Fruit fly (Drosophila melanogaster) Kc167 (cell line): ENCODE data around the gene mura.

Experiments
- Myc ChIP-seq: fragments of >200 bp; optimal IDR thresholded peaks from 2 replicates; lab custom pipeline; 2017; ENCODE audit warnings: missing external identifiers
- Sin3A ChIP-seq: fragments of >200 bp; optimal IDR thresholded peaks from 2 replicates; lab custom pipeline; 2018; ENCODE audit warnings: missing external identifiers
- psq ChIP-seq: fragments of >200 bp; optimal IDR thresholded peaks from 2 replicates; lab custom pipeline; 2017; ENCODE audit warnings: missing external identifiers

DNA sequence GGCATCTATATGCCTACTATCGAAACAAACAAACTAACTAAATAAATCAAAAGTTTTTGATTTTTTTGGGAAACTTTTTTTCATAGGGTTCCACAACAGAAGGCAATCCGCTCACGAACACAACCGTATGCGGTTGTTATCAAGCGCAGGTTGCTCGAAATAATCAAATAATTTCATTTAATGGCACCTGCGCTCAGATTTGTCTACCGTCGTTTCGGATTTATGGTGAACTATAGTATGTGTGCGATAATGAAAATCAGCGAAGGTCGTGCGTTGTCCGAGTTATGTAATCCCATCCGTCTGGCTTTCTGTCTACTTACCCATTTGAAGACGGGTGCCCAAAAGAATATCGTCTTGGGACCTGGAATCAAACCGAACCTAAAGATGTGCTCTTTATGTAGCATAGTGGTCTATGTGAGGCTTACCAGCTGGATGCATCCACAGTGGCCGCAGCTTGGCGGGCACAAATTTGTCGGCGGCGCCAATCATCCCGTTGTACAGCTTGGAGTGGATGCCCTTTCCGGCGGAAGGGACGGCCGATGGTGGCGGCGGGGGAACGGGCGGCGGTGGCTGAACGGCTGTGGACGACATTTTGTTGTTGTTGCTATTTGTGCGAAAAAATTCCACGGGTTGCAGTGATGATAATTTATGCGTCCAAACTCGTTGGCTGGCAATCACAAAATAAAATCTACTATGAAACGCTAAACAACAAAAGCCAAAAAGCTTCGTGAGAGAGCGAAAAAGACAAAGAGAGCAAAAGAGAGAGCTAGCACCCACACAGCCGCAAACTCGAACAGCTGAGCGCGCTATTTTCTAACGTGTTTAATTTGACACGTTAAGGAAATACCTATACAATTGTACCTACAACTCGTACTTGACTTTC, 21.6 kb upstream of the mura start:
- TF ChIP-seq Myc (lab: Kevin White, UChicago) (no peak), Sin3A (no peak), psq (lab: Kevin White, UChicago) (no peak)
